Worm (Caenorhabditis elegans) whole organism, L3 larva: Measurements from ENCODE around the gene T14E8.2.

Experiments used
- ZK546.5 ChIP-seq: sonication (generic microtip); optimal IDR thresholded peaks from 2 replicates; lab custom pipeline; 2017; ENCODE audit warnings: missing biosample characterization, missing genetic modification characterization
- egl-27 ChIP-seq: sonication (generic microtip); optimal IDR thresholded peaks from 4 replicates; lab custom pipeline; 2017; ENCODE audit warnings: missing biosample characterization, missing genetic modification reagents, missing genetic modification characterization
- lin-39 ChIP-seq: fragments of 150-350 bp; optimal IDR thresholded peaks from 2 replicates; lab custom pipeline; 2018; ENCODE audit warnings: missing biosample characterization, missing genetic modification reagents, missing genetic modification characterization
- mdl-1 ChIP-seq: fragments of 150-350 bp; optimal IDR thresholded peaks from 2 replicates; lab custom pipeline; 2014; ENCODE audit warnings: missing biosample characterization, missing genetic modification characterization
- nhr-25 ChIP-seq: sonication (generic microtip); optimal IDR thresholded peaks from 2 replicates; lab custom pipeline; 2017; ENCODE audit warnings: missing biosample characterization, missing genetic modification characterization
- nhr-76 ChIP-seq: fragments of 150-350 bp; sonication (generic microtip); optimal IDR thresholded peaks from 5 replicates; lab custom pipeline; 2014; ENCODE audit warnings: missing biosample characterization, missing genetic modification characterization
- snpc-4 ChIP-seq: fragments of 150-350 bp; optimal IDR thresholded peaks from 2 replicates; lab custom pipeline; 2014; ENCODE audit warnings: missing biosample characterization, missing genetic modification characterization
- tbx-2 ChIP-seq: sonication (generic microtip); optimal IDR thresholded peaks from 2 replicates; lab custom pipeline; 2016; ENCODE audit warnings: mild to moderate bottlenecking, missing genetic modification characterization, missing compliant biosample characterization
- unc-39 ChIP-seq: sonication (generic microtip); optimal IDR thresholded peaks from 4 replicates; lab custom pipeline; 2017; ENCODE audit warnings: missing biosample characterization, missing genetic modification characterization
- zag-1 ChIP-seq: fragments of 150-350 bp; optimal IDR thresholded peaks from 2 replicates; lab custom pipeline; 2014; ENCODE audit warnings: missing biosample characterization, missing genetic modification characterization
- ztf-11 ChIP-seq: fragments of 150-350 bp; optimal IDR thresholded peaks from 2 replicates; lab custom pipeline; 2014; ENCODE audit warnings: missing biosample characterization, missing genetic modification characterization

DNA sequence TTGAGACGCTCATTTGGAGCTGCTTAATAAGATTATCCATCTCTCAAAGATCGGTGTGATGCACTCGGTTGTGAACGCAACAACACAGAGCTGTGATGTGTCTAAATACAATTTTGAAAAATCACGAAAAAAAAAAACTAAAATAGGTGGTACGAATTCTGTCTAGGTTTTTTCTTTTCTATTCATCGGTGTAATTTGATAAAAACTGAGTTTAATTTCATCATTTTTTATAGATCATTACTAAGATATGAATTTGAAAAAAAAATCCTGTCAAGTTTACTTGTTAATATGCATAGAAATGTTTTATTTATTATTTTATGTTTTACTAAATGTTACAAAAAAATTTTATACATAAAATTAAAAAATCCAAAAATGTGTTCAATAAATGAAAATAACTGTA, 12.7 kb upstream of the T14E8.2 start, which contains the start of gene ceh-60:
- TF ChIP-seq nhr-76 (no peak), unc-39 (no peak), snpc-4 (tag; lab: Kevin White, UChicago) (no peak), ZK546.5 (no peak), tbx-2 (no peak), lin-39 (no peak), ztf-11 (no peak), mdl-1 (tag; lab: Kevin White, UChicago) (no peak), zag-1 (tag; lab: Kevin White, UChicago) (no peak), nhr-25 (no peak), egl-27 (no peak)
